Worm (Caenorhabditis elegans) whole organism, L1 larva: ENCODE data around the gene Y7A5A.9.
A peak's percentile ranks its signal among the peaks of the same experiment; 100 is the strongest.

ENCODE experiments used
- C04F5.9 ChIP-seq: sonication (generic microtip); optimal IDR thresholded peaks from 2 replicates; lab custom pipeline; 2016; ENCODE audit warnings: missing genetic modification characterization, missing compliant biosample characterization
- C16A3.4 ChIP-seq: fragments of 150-350 bp; optimal IDR thresholded peaks from 2 replicates; lab custom pipeline; 2014; ENCODE audit warnings: missing biosample characterization, missing genetic modification characterization
- F16B12.6 ChIP-seq: fragments of 150-350 bp; optimal IDR thresholded peaks from 2 replicates; lab custom pipeline; 2014; ENCODE audit warnings: missing biosample characterization, missing genetic modification characterization
- Y116A8C.19 ChIP-seq: sonication (generic microtip); optimal IDR thresholded peaks from 2 replicates; lab custom pipeline; 2016; ENCODE audit warnings: missing compliant biosample characterization, missing genetic modification characterization, borderline replicate concordance
- aha-1 ChIP-seq: fragments of 150-350 bp; optimal IDR thresholded peaks from 2 replicates; lab custom pipeline; 2014; ENCODE audit warnings: missing biosample characterization, missing genetic modification characterization
- aly-2 ChIP-seq: fragments of 150-350 bp; optimal IDR thresholded peaks from 2 replicates; lab custom pipeline; 2014; ENCODE audit warnings: missing biosample characterization, missing genetic modification characterization
- blmp-1 ChIP-seq: fragments of 150-350 bp; optimal IDR thresholded peaks from 2 replicates; lab custom pipeline; 2014; ENCODE audit warnings: missing biosample characterization, missing genetic modification characterization
- ceh-63 ChIP-seq: fragments of 200-800 bp; sonication (Bioruptor generic); optimal IDR thresholded peaks from 2 replicates; lab custom pipeline; 2018; ENCODE audit warnings: mild to moderate bottlenecking, missing genetic modification characterization, missing compliant biosample characterization
- ceh-82 ChIP-seq, 3 experiments: fragments of 150-350 bp in 1 of 3; sonication (generic microtip) in 2 of 3; optimal IDR thresholded peaks; 2 replicates each; lab custom pipeline; 2014 to 2017; ENCODE audit warnings: missing biosample characterization in 3 of 3, missing genetic modification characterization in 3 of 3
- ceh-90 ChIP-seq: sonication (generic microtip); optimal IDR thresholded peaks from 2 replicates; lab custom pipeline; 2016; ENCODE audit warnings: missing genetic modification characterization, missing compliant biosample characterization
- dsc-1 ChIP-seq: sonication (generic microtip); optimal IDR thresholded peaks from 2 replicates; lab custom pipeline; 2016; ENCODE audit warnings: mild to moderate bottlenecking, missing genetic modification characterization, missing compliant biosample characterization
- efl-3 ChIP-seq: fragments of 200-800 bp; sonication (Bioruptor generic); optimal IDR thresholded peaks from 2 replicates; lab custom pipeline; 2018; ENCODE audit warnings: mild to moderate bottlenecking, missing genetic modification characterization, missing compliant biosample characterization
- egl-13 ChIP-seq: sonication (generic microtip); optimal IDR thresholded peaks from 2 replicates; lab custom pipeline; 2016; ENCODE audit warnings: missing genotype, missing genetic modification reagents, missing genetic modification characterization, missing compliant biosample characterization
- elt-2 ChIP-seq: sonication (generic microtip); optimal IDR thresholded peaks from 2 replicates; lab custom pipeline; 2016; ENCODE audit warnings: missing genetic modification characterization, mild to moderate bottlenecking, inconsistent platforms, missing compliant biosample characterization, missing genetic modification reagents
- fkh-8 ChIP-seq: sonication (generic microtip); optimal IDR thresholded peaks from 2 replicates; lab custom pipeline; 2016; ENCODE audit warnings: mild to moderate bottlenecking, missing genetic modification characterization, missing compliant biosample characterization
- fos-1 ChIP-seq: fragments of 150-350 bp; optimal IDR thresholded peaks from 2 replicates; lab custom pipeline; 2014; ENCODE audit warnings: missing biosample characterization, missing genetic modification characterization
- hlh-17 ChIP-seq: fragments of 200-800 bp; sonication (Bioruptor generic); optimal IDR thresholded peaks from 2 replicates; lab custom pipeline; 2018; ENCODE audit warnings: missing genetic modification characterization, mild to moderate bottlenecking, missing compliant biosample characterization, moderate library complexity, borderline replicate concordance
- hlh-4 ChIP-seq: sonication (generic microtip); optimal IDR thresholded peaks from 2 replicates; lab custom pipeline; 2016; ENCODE audit warnings: mild to moderate bottlenecking, missing genetic modification characterization, missing compliant biosample characterization
- hpl-2 ChIP-seq: fragments of 150-350 bp; optimal IDR thresholded peaks from 2 replicates; lab custom pipeline; 2014; ENCODE audit warnings: missing biosample characterization, missing genetic modification reagents, missing genetic modification characterization
- irx-1 ChIP-seq: sonication (generic microtip); optimal IDR thresholded peaks from 2 replicates; lab custom pipeline; 2016; ENCODE audit warnings: missing genetic modification characterization, missing compliant biosample characterization
- isw-1 ChIP-seq: fragments of 200-800 bp; sonication (Bioruptor generic); IDR thresholded peaks from 2 replicates; pipeline ENCODE4 v1.3.6; 2022; ENCODE audit warnings: missing genetic modification characterization, missing compliant biosample characterization
- lin-15B ChIP-seq: fragments of 150-350 bp; sonication (generic microtip); optimal IDR thresholded peaks from 3 replicates; lab custom pipeline; 2014; ENCODE audit warnings: missing biosample characterization, missing genetic modification characterization
- lin-39 ChIP-seq: fragments of 150-350 bp; optimal IDR thresholded peaks from 2 replicates; lab custom pipeline; 2014; ENCODE audit warnings: missing biosample characterization, missing genetic modification reagents, missing genetic modification characterization
- lsy-2 ChIP-seq, 2 experiments: fragments of 150-350 bp; optimal IDR thresholded peaks; 2 replicates each; lab custom pipeline; 2014; ENCODE audit warnings: missing biosample characterization in 2 of 2, missing genetic modification characterization in 2 of 2
- mab-9 ChIP-seq: fragments of 200-800 bp; sonication (Bioruptor generic); IDR thresholded peaks from 2 replicates; pipeline ENCODE4 v1.3.6; 2022; ENCODE audit warnings: missing genetic modification reagents, missing genetic modification characterization, missing compliant biosample characterization
- nhr-11 ChIP-seq: fragments of 150-350 bp; optimal IDR thresholded peaks from 2 replicates; lab custom pipeline; 2014; ENCODE audit warnings: missing biosample characterization, missing genetic modification characterization
- nhr-19 ChIP-seq: fragments of 200-800 bp; sonication (Bioruptor generic); conservative IDR thresholded peaks from 2 replicates; pipeline ENCODE4 v1.3.6; 2022; ENCODE audit warnings: missing genetic modification characterization, missing compliant biosample characterization
- nhr-28 ChIP-seq: fragments of 150-350 bp; optimal IDR thresholded peaks from 2 replicates; lab custom pipeline; 2014; ENCODE audit warnings: missing biosample characterization, missing genetic modification characterization
- nhr-47 ChIP-seq: sonication (generic microtip); optimal IDR thresholded peaks from 2 replicates; lab custom pipeline; 2016; ENCODE audit warnings: mild to moderate bottlenecking, missing genetic modification characterization, moderate library complexity, missing compliant biosample characterization
- nhr-71 ChIP-seq: sonication (generic microtip); optimal IDR thresholded peaks from 2 replicates; lab custom pipeline; 2016; ENCODE audit warnings: mild to moderate bottlenecking, missing genetic modification characterization, moderate library complexity, missing compliant biosample characterization
- nhr-76 ChIP-seq: sonication (generic microtip); optimal IDR thresholded peaks from 2 replicates; lab custom pipeline; 2017; ENCODE audit warnings: missing biosample characterization, missing genetic modification characterization
- nhr-84 ChIP-seq: sonication (generic microtip); optimal IDR thresholded peaks from 2 replicates; lab custom pipeline; 2017; ENCODE audit warnings: missing biosample characterization, missing genetic modification characterization
- nhr-85 ChIP-seq: sonication (generic microtip); peaks from one replicate; lab custom pipeline; 2016; ENCODE audit warnings: missing genetic modification characterization, inconsistent platforms, missing compliant biosample characterization
- nhr-90 ChIP-seq: sonication (generic microtip); optimal IDR thresholded peaks from 2 replicates; lab custom pipeline; 2016; ENCODE audit warnings: mild to moderate bottlenecking, missing genetic modification characterization, missing compliant biosample characterization; ENCODE audit not compliant: poor library complexity
- pag-3 ChIP-seq: sonication (generic microtip); optimal IDR thresholded peaks from 2 replicates; lab custom pipeline; 2017; ENCODE audit warnings: missing genetic modification characterization, mild to moderate bottlenecking, missing compliant biosample characterization, antibody characterized with exemption, borderline replicate concordance; ENCODE audit not compliant: insufficient read depth
- rnt-1 ChIP-seq: sonication (generic microtip); optimal IDR thresholded peaks from 2 replicates; lab custom pipeline; 2016; ENCODE audit warnings: mild to moderate bottlenecking, missing genetic modification characterization, moderate library complexity, missing compliant biosample characterization
- skn-1 ChIP-seq: fragments of 150-350 bp; optimal IDR thresholded peaks from 2 replicates; lab custom pipeline; 2014; ENCODE audit warnings: missing biosample characterization, missing genetic modification characterization
- sox-4 ChIP-seq: sonication (generic microtip); optimal IDR thresholded peaks from 2 replicates; lab custom pipeline; 2016; ENCODE audit warnings: missing genetic modification characterization, missing compliant biosample characterization
- swsn-7 ChIP-seq: sonication (generic microtip); optimal IDR thresholded peaks from 2 replicates; lab custom pipeline; 2016; ENCODE audit warnings: missing genetic modification characterization, missing compliant biosample characterization
- tbx-2 ChIP-seq: sonication (generic microtip); optimal IDR thresholded peaks from 2 replicates; lab custom pipeline; 2016; ENCODE audit warnings: missing genetic modification characterization, missing compliant biosample characterization
- unc-130 ChIP-seq: fragments of 150-350 bp; optimal IDR thresholded peaks from 2 replicates; lab custom pipeline; 2017; ENCODE audit warnings: missing biosample characterization, missing genetic modification characterization, inconsistent platforms
- unc-86 ChIP-seq: sonication (generic microtip); optimal IDR thresholded peaks from 2 replicates; lab custom pipeline; 2016; ENCODE audit warnings: missing genetic modification characterization, missing compliant biosample characterization
- zag-1 ChIP-seq: fragments of 150-350 bp; optimal IDR thresholded peaks from 2 replicates; lab custom pipeline; 2014; ENCODE audit warnings: missing biosample characterization, missing genetic modification characterization
- zip-4 ChIP-seq: fragments of 200-800 bp; sonication (Bioruptor generic); optimal IDR thresholded peaks from 2 replicates; lab custom pipeline; 2018; ENCODE audit warnings: mild to moderate bottlenecking, missing genetic modification characterization, moderate library complexity, missing compliant biosample characterization
- ztf-11 ChIP-seq, 2 experiments: sonication (generic microtip); optimal IDR thresholded peaks; 2 replicates each; lab custom pipeline; 2016 to 2017; ENCODE audit warnings: missing genetic modification characterization in 2 of 2, missing biosample characterization in 1 of 2, missing compliant biosample characterization in 1 of 2
- ztf-4 ChIP-seq: fragments of 150-350 bp; optimal IDR thresholded peaks from 2 replicates; lab custom pipeline; 2014; ENCODE audit warnings: missing biosample characterization, missing genetic modification characterization

Gene Y7A5A.9

ce11 chrX:15841086-15841622, 14.2 kb downstream of the Y7A5A.9 start, which contains the start of gene serp-1.1 (continued):
- TF ChIP-seq sox-4 (tag; lab: Kevin White, UChicago) (peak; percentile 65), nhr-11 (tag; lab: Kevin White, UChicago) (peak; percentile 77), nhr-19 (GFP tag; lab: Robert Waterston, UW) (peak; percentile 99), lin-15B (peak; percentile 93), tbx-2 (tag; lab: Kevin White, UChicago) (peak; percentile 99), ceh-90 (no peak), egl-13 (tag; lab: Kevin White, UChicago) (peak; percentile 97), hlh-17 (GFP tag; lab: Kevin White, UChicago) (no peak), aha-1 (tag; lab: Kevin White, UChicago) (peak; percentile 88)

DNA sequence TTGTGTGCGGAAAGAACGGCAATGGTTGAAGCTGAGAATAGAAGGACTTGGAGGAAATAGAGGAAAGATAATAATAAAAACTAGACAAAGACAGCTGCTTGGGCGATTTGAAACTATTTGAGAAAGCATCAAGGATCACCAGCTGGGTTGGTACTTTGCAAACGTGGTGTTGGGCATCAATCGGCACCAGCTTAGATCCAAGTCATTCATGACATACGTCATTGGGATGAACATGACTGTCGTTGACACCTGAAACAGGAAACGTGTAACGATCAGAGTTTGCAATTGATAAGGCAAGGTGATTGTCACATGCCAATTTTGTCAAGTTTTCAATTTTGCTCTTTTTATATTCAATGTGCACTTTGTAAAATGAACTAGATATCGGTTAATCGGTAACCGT, 15.5 kb downstream of the Y7A5A.9 start:
- TF ChIP-seq nhr-84 (no peak), ceh-63 (GFP tag; lab: Kevin White, UChicago) (no peak), hlh-17 (GFP tag; lab: Kevin White, UChicago) (no peak), unc-130 (tag; lab: Kevin White, UChicago) (no peak), swsn-7 (no peak), F16B12.6 (tag; lab: Kevin White, UChicago) (no peak), nhr-85 (tag; lab: Kevin White, UChicago) (peak; percentile 2), skn-1 (tag; lab: Kevin White, UChicago) (no peak), zag-1 (no peak), lsy-2 (tag; optimal IDR thresholded peaks at IDR 0.05; lab: Kevin White, UChicago) (peak; percentile 8 to 31), hlh-4 (tag; lab: Kevin White, UChicago) (no peak), sox-4 (tag; lab: Kevin White, UChicago) (no peak), elt-2 (tag; lab: Kevin White, UChicago) (peak; percentile 67), unc-86 (tag; lab: Kevin White, UChicago) (no peak), fkh-8 (tag; lab: Kevin White, UChicago) (no peak), nhr-28 (tag; lab: Kevin White, UChicago) (no peak), nhr-71 (tag; lab: Kevin White, UChicago) (peak; percentile 58), ceh-82 (tag; optimal IDR thresholded peaks at IDR 0.05; lab: Kevin White, UChicago) (no peak), dsc-1 (tag; lab: Kevin White, UChicago) (no peak), Y116A8C.19 (tag; lab: Kevin White, UChicago) (no peak), hpl-2 (no peak), nhr-76 (no peak), ztf-4 (no peak), nhr-90 (tag; lab: Kevin White, UChicago) (no peak), mab-9 (GFP tag; lab: Robert Waterston, UW) (no peak), irx-1 (tag; lab: Kevin White, UChicago) (no peak), aha-1 (tag; lab: Kevin White, UChicago) (no peak), lin-39 (tag; lab: Kevin White, UChicago) (no peak), fos-1 (tag; lab: Kevin White, UChicago) (no peak), ztf-11 (tag; optimal IDR thresholded peaks at IDR 0.05; lab: Kevin White, UChicago) (no peak), efl-3 (GFP tag; lab: Kevin White, UChicago) (no peak), nhr-47 (tag; lab: Kevin White, UChicago) (peak; percentile 10), aly-2 (tag; lab: Kevin White, UChicago) (no peak), nhr-11 (tag; lab: Kevin White, UChicago) (no peak), isw-1 (GFP tag; lab: Robert Waterston, UW) (no peak), pag-3 (tag; lab: Kevin White, UChicago) (no peak), rnt-1 (no peak), C04F5.9 (tag; lab: Kevin White, UChicago) (no peak), blmp-1 (tag; lab: Kevin White, UChicago) (no peak), C16A3.4 (tag; lab: Kevin White, UChicago) (no peak), zip-4 (no peak)
- TF ChIP-seq, all 84 proteins: peak for 5
